Fruit fly (Drosophila melanogaster): ENCODE results near the gene Rnf146.

DNA sequence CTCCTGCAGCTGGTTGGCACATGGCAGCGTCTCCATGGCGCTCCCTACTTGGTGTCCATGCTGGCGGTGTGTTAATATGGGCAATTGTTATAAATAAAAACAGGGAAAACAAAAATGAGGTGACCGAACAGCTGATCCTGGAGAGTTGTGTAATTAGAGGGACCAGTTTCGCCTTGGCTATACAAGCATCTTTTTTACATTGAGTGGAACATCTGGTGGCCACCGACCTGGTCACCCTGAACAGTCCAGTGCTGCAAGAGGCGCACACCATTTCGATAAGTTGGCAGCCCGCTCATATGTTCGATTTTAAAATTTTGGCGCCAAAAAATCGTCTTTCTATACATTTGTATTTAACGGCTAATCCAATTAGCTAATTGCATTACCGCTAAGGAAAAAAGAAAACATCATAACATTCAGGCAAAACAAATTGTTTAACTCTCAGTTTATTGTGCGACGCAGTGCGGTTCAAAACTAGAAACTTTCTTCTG lies 44.6 kb upstream of the Rnf146 start, which contains the start of the genes CG8765 and Gbeta76C:
- TF ChIP-seq net (GFP tag; optimal IDR thresholded peaks at IDR 0.05) (no peak), CG9139 (GFP tag; optimal IDR thresholded peaks at IDR 0.05) (no peak), Hr38 (GFP tag; optimal IDR thresholded peaks at IDR 0.05) (no peak), CG1621 (tag; optimal IDR thresholded peaks at IDR 0.05) (no peak), CG6163 (GFP tag; IDR thresholded peaks at IDR 0.05) (peak; percentile 21; the same call in 1 of the 3 replicates), CG10669 (GFP tag; optimal IDR thresholded peaks at IDR 0.05) (no peak)
